Fruit fly (Drosophila melanogaster) whole organism, embryonic: ENCODE data around the gene CG13928.

Source experiments
- Adf1 ChIP-seq: fragments of 200-800 bp; sonication (Bioruptor generic); IDR thresholded peaks from 2 replicates; pipeline ENCODE4 v1.3.6; 2022; ENCODE audit warnings: missing biosample characterization, missing genetic modification characterization
- Atf-2 ChIP-seq: fragments of 200-800 bp; sonication (Bioruptor generic); optimal IDR thresholded peaks from 2 replicates; lab custom pipeline; 2016; ENCODE audit warnings: missing biosample characterization, missing genetic modification characterization
- Awh ChIP-seq: fragments of 200-800 bp; sonication (Bioruptor generic); IDR thresholded peaks from 2 replicates; pipeline ENCODE4, ENCODE4 v1.3.6; 2022; ENCODE audit warnings: missing biosample characterization, missing genetic modification characterization
- Bgb ChIP-seq: fragments of 200-800 bp; sonication (Bioruptor generic); IDR thresholded peaks from 2 replicates; pipeline ENCODE4 v1.3.6; 2022; ENCODE audit warnings: missing biosample characterization, missing genetic modification characterization; ENCODE audit not compliant: partially characterized antibody
- CG10267 ChIP-seq: fragments of 200-800 bp; sonication (Bioruptor generic); optimal IDR thresholded peaks from 2 replicates; lab custom pipeline; 2018; ENCODE audit warnings: missing biosample characterization, mild to moderate bottlenecking, missing genetic modification characterization, moderate library complexity
- CG10543 ChIP-seq: fragments of 200-800 bp; sonication (Bioruptor generic); optimal IDR thresholded peaks from 3 replicates; lab custom pipeline; 2017; ENCODE audit warnings: missing biosample characterization, mild to moderate bottlenecking, missing genetic modification characterization, moderate library complexity
- CG12104 ChIP-seq: fragments of 200-800 bp; sonication (Bioruptor generic); optimal IDR thresholded peaks from 3 replicates; lab custom pipeline; 2016; ENCODE audit warnings: missing biosample characterization, missing genetic modification characterization
- CG12219 ChIP-seq: fragments of 200-800 bp; sonication (Bioruptor generic); optimal IDR thresholded peaks from 3 replicates; lab custom pipeline; 2018; ENCODE audit warnings: missing biosample characterization, mild to moderate bottlenecking, missing genetic modification characterization
- CG12659 ChIP-seq: fragments of 200-800 bp; sonication (Bioruptor generic); optimal IDR thresholded peaks from 3 replicates; lab custom pipeline; 2017; ENCODE audit warnings: mild to moderate bottlenecking, missing biosample characterization, missing genetic modification reagents, missing genetic modification characterization
- CG13287 ChIP-seq: fragments of 200-800 bp; sonication (Bioruptor generic); IDR thresholded peaks from 2 replicates; pipeline ENCODE4 v1.3.6; 2022; ENCODE audit warnings: missing biosample characterization, missing genetic modification characterization; ENCODE audit not compliant: partially characterized antibody
- CG18011 ChIP-seq: fragments of 200-800 bp; sonication (Bioruptor generic); optimal IDR thresholded peaks from 2 replicates; lab custom pipeline; 2017; ENCODE audit warnings: missing biosample characterization, missing genetic modification characterization, mild to moderate bottlenecking, moderate library complexity, missing genotype
- CG31224 ChIP-seq: fragments of 200-800 bp; sonication (Bioruptor generic); IDR thresholded peaks from 2 replicates; pipeline ENCODE4 v1.3.6; 2022; ENCODE audit warnings: missing biosample characterization, missing genetic modification characterization
- CG32767 ChIP-seq: fragments of 200-800 bp; sonication (Bioruptor generic); IDR thresholded peaks from 2 replicates; pipeline ENCODE4 v1.3.6; 2022; ENCODE audit warnings: missing biosample characterization, missing genetic modification characterization
- CG3407 ChIP-seq: fragments of 200-800 bp; sonication (Bioruptor generic); optimal IDR thresholded peaks from 2 replicates; lab custom pipeline; 2018; ENCODE audit warnings: missing biosample characterization, mild to moderate bottlenecking, missing genetic modification characterization
- CG34224 ChIP-seq: fragments of 200-800 bp; sonication (Bioruptor generic); IDR thresholded peaks from 3 replicates; pipeline ENCODE4 v1.3.6; 2022; ENCODE audit warnings: missing biosample characterization, missing genetic modification characterization; ENCODE audit not compliant: partially characterized antibody
- CG34422 ChIP-seq: fragments of 200-800 bp; sonication (Bioruptor generic); IDR thresholded peaks from 3 replicates; pipeline ENCODE4 v1.3.6; 2022; ENCODE audit warnings: missing biosample characterization, missing genetic modification characterization
- CG3838 ChIP-seq: fragments of 200-800 bp; sonication (Bioruptor generic); optimal IDR thresholded peaks from 3 replicates; lab custom pipeline; 2016; ENCODE audit warnings: missing biosample characterization, missing genetic modification characterization
- CG4360 ChIP-seq: fragments of 200-800 bp; sonication (Bioruptor generic); IDR thresholded peaks from 2 replicates; pipeline ENCODE4 v1.3.6; 2022; ENCODE audit warnings: missing biosample characterization, missing genetic modification characterization
- CG4820 ChIP-seq: fragments of 200-800 bp; sonication (Bioruptor generic); optimal IDR thresholded peaks from 3 replicates; lab custom pipeline; 2016; ENCODE audit warnings: missing biosample characterization, missing genetic modification characterization
- CG5245 ChIP-seq: fragments of 200-800 bp; sonication (Bioruptor generic); optimal IDR thresholded peaks from 3 replicates; lab custom pipeline; 2016; ENCODE audit warnings: missing biosample characterization, missing genetic modification characterization
- CG8478 ChIP-seq: fragments of >200 bp; optimal IDR thresholded peaks from 2 replicates; lab custom pipeline; 2018
- Dad ChIP-seq: fragments of 200-800 bp; sonication (Bioruptor generic); optimal IDR thresholded peaks from 3 replicates; lab custom pipeline; 2016; ENCODE audit warnings: missing biosample characterization, missing genetic modification characterization
- Deaf1 ChIP-seq: fragments of 200-800 bp; optimal IDR thresholded peaks from 3 replicates; lab custom pipeline; 2019; ENCODE audit warnings: missing biosample characterization, mild to moderate bottlenecking, missing genetic modification characterization, moderate library complexity
- MBD-R2 ChIP-seq: fragments of 200-800 bp; sonication (Bioruptor generic); IDR thresholded peaks from 2 replicates; pipeline ENCODE4 v1.3.6; 2022; ENCODE audit warnings: missing biosample characterization, missing genetic modification characterization
- Med ChIP-seq: fragments of 200-800 bp; sonication (Bioruptor generic); peaks from one replicate; lab custom pipeline; 2016; ENCODE audit warnings: missing biosample characterization, missing genetic modification characterization, mild to moderate bottlenecking, inconsistent platforms, moderate library complexity
- Nf-YB ChIP-seq: fragments of 200-800 bp; sonication (Bioruptor generic); optimal IDR thresholded peaks from 3 replicates; lab custom pipeline; 2019; ENCODE audit warnings: missing biosample characterization, mild to moderate bottlenecking, missing genetic modification characterization, moderate library complexity
- Nf-YC ChIP-seq: fragments of 200-800 bp; optimal IDR thresholded peaks from 3 replicates; lab custom pipeline; 2019; ENCODE audit warnings: missing biosample characterization, mild to moderate bottlenecking, missing genetic modification characterization, moderate library complexity
- Scr ChIP-seq: fragments of 200-800 bp; sonication (Bioruptor generic); IDR thresholded peaks from 2 replicates; pipeline ENCODE4 v1.3.6; 2022; ENCODE audit warnings: missing biosample characterization, missing genetic modification characterization; ENCODE audit not compliant: partially characterized antibody
- Tbp ChIP-seq: fragments of >200 bp; optimal IDR thresholded peaks from 2 replicates; lab custom pipeline; 2018; ENCODE audit warnings: missing biosample characterization, missing genetic modification characterization
- chinmo ChIP-seq: fragments of 200-800 bp; sonication (Bioruptor generic); IDR thresholded peaks from 4 replicates; pipeline ENCODE4 v1.3.6; 2022; ENCODE audit warnings: missing biosample characterization, missing genetic modification characterization; ENCODE audit not compliant: partially characterized antibody
- ci ChIP-seq: fragments of 200-800 bp; sonication (Bioruptor generic); IDR thresholded peaks from 3 replicates; pipeline ENCODE4 v1.3.6; 2022; ENCODE audit warnings: missing biosample characterization, missing genetic modification characterization
- crol ChIP-seq: fragments of 200-800 bp; sonication (Bioruptor generic); IDR thresholded peaks from 2 replicates; pipeline ENCODE4 v1.3.6; 2022; ENCODE audit warnings: missing biosample characterization, missing genetic modification characterization
- ewg ChIP-seq: fragments of 200-800 bp; sonication (Bioruptor generic); optimal IDR thresholded peaks from 3 replicates; lab custom pipeline; 2017; ENCODE audit warnings: mild to moderate bottlenecking, missing biosample characterization, missing genetic modification reagents, missing genetic modification characterization
- h ChIP-seq: fragments of >200 bp; optimal IDR thresholded peaks from 2 replicates; lab custom pipeline; 2017
- ham ChIP-seq: fragments of 200-800 bp; sonication (Bioruptor generic); IDR thresholded peaks from 2 replicates; pipeline ENCODE4 v1.3.6; 2022; ENCODE audit warnings: missing biosample characterization, missing genetic modification characterization
- nerfin-1 ChIP-seq: fragments of 200-800 bp; sonication (Bioruptor generic); optimal IDR thresholded peaks from 3 replicates; lab custom pipeline; 2019; ENCODE audit warnings: missing biosample characterization, mild to moderate bottlenecking, missing genetic modification characterization, moderate library complexity
- onecut ChIP-seq: fragments of 200-800 bp; sonication (Bioruptor generic); IDR thresholded peaks from 2 replicates; pipeline ENCODE4 v1.3.6; 2022; ENCODE audit warnings: missing biosample characterization, missing genetic modification characterization
- peb ChIP-seq: fragments of 200-800 bp; sonication (Bioruptor generic); IDR thresholded peaks from 2 replicates; pipeline ENCODE4 v1.3.6; 2022; ENCODE audit warnings: missing biosample characterization, missing genetic modification characterization
- psq ChIP-seq: fragments of 200-800 bp; sonication (Bioruptor generic); optimal IDR thresholded peaks from 2 replicates; lab custom pipeline; 2017; ENCODE audit warnings: missing biosample characterization, missing genetic modification characterization
- scrt ChIP-seq: fragments of 200-800 bp; sonication (Bioruptor generic); optimal IDR thresholded peaks from 2 replicates; lab custom pipeline; 2018; ENCODE audit warnings: missing biosample characterization, mild to moderate bottlenecking, missing genetic modification characterization, moderate library complexity
- seq ChIP-seq: fragments of 200-800 bp; sonication (Bioruptor generic); IDR thresholded peaks from 2 replicates; pipeline ENCODE4 v1.3.6; 2022; ENCODE audit warnings: missing biosample characterization, missing genetic modification characterization
- sna ChIP-seq: fragments of 200-800 bp; sonication (Bioruptor generic); IDR thresholded peaks from 2 replicates; pipeline ENCODE4 v1.3.6; 2022; ENCODE audit warnings: missing biosample characterization, missing genetic modification characterization; ENCODE audit not compliant: partially characterized antibody
- sr ChIP-seq: fragments of 200-800 bp; sonication (Bioruptor generic); IDR thresholded peaks from 3 replicates; pipeline ENCODE4 v1.3.6; 2022; ENCODE audit warnings: missing biosample characterization, missing genetic modification characterization
- unc-4 ChIP-seq: fragments of 200-800 bp; sonication (Bioruptor generic); IDR thresholded peaks from 2 replicates; pipeline ENCODE4 v1.3.6; 2022; ENCODE audit warnings: missing biosample characterization, missing genetic modification characterization; ENCODE audit not compliant: partially characterized antibody
- wdn ChIP-seq: fragments of 200-800 bp; sonication (Bioruptor generic); IDR thresholded peaks from 2 replicates; pipeline ENCODE4 v1.3.6; 2022; ENCODE audit warnings: missing biosample characterization, missing genetic modification characterization

The CG13928 gene

DNA sequence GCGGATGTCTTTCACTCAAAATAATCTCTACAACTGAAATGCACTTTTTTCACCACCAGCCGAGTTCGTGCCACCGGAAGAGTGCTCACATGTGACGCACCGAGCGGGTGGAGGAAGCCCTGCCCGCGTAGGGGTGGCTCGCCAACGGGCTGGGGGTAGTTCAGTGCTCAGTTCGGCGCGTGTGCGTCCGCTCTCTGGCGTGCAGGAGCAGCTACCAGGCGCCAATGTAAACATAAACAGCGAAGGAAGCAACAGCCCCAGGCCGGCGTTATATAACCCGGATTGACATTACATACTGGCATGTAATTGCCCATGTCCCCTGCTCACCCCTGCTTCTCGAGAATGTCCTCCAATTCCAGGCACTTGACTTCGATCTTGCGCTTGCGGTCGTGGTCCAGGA, 36.0 kb upstream of the CG13928 start (continued):
- TF ChIP-seq chinmo (GFP tag; lab: Robert Waterston, UW) (0 out of 4 replicates have a peak, but pooled peaks have one; percentile 53), CG12104 (GFP tag; lab: Kevin White, UChicago) (no peak), nerfin-1 (tag; lab: Kevin White, UChicago) (peak; percentile 21), Awh (GFP tag; lab: Robert Waterston, UW) (0 out of 2 replicates have a peak, but pooled peaks have one; percentile 10), ci (GFP tag; lab: Robert Waterston, UW) (0 out of 3 replicates have a peak, but pooled peaks have one; percentile 13), Bgb (GFP tag; lab: Robert Waterston, UW) (0 out of 2 replicates have a peak, but pooled peaks have one; percentile 11), Dad (GFP tag; lab: Kevin White, UChicago) (no peak), ewg (GFP tag; lab: Kevin White, UChicago) (peak; percentile 84)

DNA sequence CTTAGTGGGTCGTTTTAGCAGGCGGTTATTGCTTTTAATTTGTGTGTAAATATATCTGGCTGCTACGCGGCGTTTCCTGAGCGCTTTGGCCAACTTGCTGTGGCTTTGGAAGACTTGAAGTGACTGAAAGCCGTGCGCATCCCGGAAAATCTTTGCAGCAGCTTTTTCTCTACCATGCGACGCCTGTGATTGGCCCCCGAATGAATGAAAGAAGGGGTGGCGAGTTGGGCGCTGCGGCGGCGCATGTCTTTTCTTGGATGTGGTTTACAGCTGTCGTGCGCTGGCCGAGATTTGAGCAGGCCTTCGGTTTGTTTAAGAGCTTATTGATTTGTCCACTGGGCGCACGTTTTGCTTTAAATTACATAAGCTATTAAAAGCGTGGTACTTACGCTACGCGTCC, 35.4 kb upstream of the CG13928 start:
- peak; percentile 48; the same call in 1 of the 2 replicates for TF ChIP-seq CG32767 (GFP tag; lab: Robert Waterston, UW)
- peak; percentile 68 for TF ChIP-seq Deaf1 (tag; lab: Kevin White, UChicago)
- TF ChIP-seq ham (GFP tag; lab: Robert Waterston, UW), result no peak
- peak; percentile 83 for TF ChIP-seq ewg (GFP tag; lab: Kevin White, UChicago)
- TF ChIP-seq Med (GFP tag; lab: Kevin White, UChicago), result peak; percentile 59
- no peak for TF ChIP-seq h (lab: Kevin White, UChicago)
- TF ChIP-seq Nf-YC, result peak; percentile 89
- peak; percentile 36 for TF ChIP-seq MBD-R2 (GFP tag; lab: Robert Waterston, UW)
- TF ChIP-seq CG12219, result no peak
- peak; percentile 81 for TF ChIP-seq Nf-YB (GFP tag; lab: Kevin White, UChicago)
- no peak for TF ChIP-seq CG3838 (GFP tag; lab: Kevin White, UChicago)
- peak; percentile 85 for TF ChIP-seq onecut
- TF ChIP-seq, all 482 proteins: peak for 8

DNA sequence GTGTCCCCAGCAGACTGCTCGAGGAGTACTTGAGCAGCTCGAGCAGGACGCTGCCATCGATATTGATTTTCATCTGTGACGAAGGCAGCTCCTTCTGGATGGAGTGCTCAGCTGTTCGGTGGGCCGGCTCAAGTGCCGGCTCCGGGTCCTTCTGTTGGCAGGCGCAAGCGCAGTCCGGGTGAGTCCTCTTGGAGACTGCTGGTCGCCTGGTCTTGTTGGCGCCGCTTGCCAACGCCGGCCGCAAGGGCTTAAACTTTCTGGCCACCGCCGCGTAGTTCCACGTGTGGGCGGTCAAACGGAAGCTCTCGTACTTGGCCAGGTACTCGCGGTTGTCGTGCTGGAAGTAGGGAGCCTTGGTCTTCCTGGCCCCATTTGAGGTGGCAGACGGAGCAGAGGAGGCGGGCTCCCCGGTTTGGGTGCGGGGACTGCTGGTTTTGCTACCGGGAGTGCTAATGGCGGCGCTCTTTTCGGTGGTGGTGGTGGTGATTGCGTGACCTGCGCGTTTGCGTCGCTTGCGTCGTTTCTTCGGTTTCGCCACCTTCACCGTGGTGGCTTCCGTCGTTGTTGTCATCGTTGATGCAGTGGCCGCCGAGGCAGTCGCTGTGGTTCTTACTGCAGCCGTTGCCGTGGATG, 33.7 kb upstream of the CG13928 start:
- TF ChIP-seq CG5245 (GFP tag; lab: Kevin White, UChicago) (no peak), Adf1 (GFP tag; lab: Robert Waterston, UW) (peak; percentile 58; the same call in 1 of the 2 replicates), Bgb (GFP tag; lab: Robert Waterston, UW) (0 out of 2 replicates have a peak, but pooled peaks have one; percentile 24), CG4820 (GFP tag; lab: Kevin White, UChicago) (no peak), peb (GFP tag; lab: Robert Waterston, UW) (no peak), Scr (0 out of 2 replicates have a peak, but pooled peaks have one; percentile 18), CG10543 (GFP tag; lab: Kevin White, UChicago) (peak; percentile 25), CG34224 (GFP tag; lab: Robert Waterston, UW) (0 out of 3 replicates have a peak, but pooled peaks have one; percentile 41), ewg (GFP tag; lab: Kevin White, UChicago) (peak; percentile 94), CG12659 (GFP tag; lab: Kevin White, UChicago) (no peak), CG18011 (no peak), unc-4 (0 out of 2 replicates have a peak, but pooled peaks have one; percentile 32), scrt (peak; percentile 74), Tbp (GFP tag; lab: Kevin White, UChicago) (no peak), CG8478 (lab: Kevin White, UChicago) (no peak), sna (0 out of 2 replicates have a peak, but pooled peaks have one; percentile 23), wdn (GFP tag; lab: Robert Waterston, UW) (no peak), CG10267 (tag; lab: Kevin White, UChicago) (no peak), psq (no peak), MBD-R2 (GFP tag; lab: Robert Waterston, UW) (0 out of 2 replicates have a peak, but pooled peaks have one; percentile 13), Nf-YC (peak; percentile 69), sr (GFP tag; lab: Robert Waterston, UW) (no peak), Atf-2 (no peak), crol (GFP tag; lab: Robert Waterston, UW) (peak; percentile 64), CG13287 (GFP tag; lab: Robert Waterston, UW) (peak; percentile 32; the same call in 1 of the 2 replicates), CG3407 (no peak), CG4360 (no peak), CG34422 (peak; percentile 58; the same call in 1 of the 3 replicates), seq (GFP tag; lab: Robert Waterston, UW) (0 out of 2 replicates have a peak, but pooled peaks have one; percentile 24), CG31224 (peak; percentile 99)
